Worm (Caenorhabditis elegans): ENCODE measurements around the gene sptl-2.

Gene sptl-2

DNA sequence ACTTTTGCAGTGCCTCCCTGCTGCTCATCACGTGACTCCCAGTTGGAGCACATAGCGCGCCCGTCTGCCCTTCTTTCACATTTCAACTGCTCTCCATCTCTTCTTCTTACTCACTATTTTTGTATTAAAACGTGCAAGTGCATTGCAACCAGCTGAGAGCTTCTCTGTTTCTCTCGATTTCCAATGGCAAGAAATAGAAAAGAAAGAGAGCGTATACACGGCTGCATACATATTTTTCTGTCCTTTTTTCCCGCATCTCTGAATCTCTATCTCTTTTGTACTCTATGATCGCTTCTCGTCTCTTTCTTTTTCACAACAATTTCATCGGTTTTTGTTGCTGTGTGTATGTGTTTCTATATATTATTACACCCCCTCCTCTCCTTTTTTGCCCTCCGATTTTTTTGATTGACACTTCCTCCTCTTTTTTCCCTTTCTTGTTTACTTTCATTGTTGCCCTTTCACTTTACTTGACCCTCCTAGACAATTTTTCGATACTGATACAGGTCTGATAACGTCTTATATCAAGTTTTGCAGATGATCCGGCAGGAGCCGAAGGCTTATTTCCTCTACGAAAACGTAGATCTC lies 16.0 kb upstream of the sptl-2 start, which contains the start of gene Y97E10AR.1 (continued):
- TF ChIP-seq atf-7 (tag; optimal IDR thresholded peaks at IDR 0.05), result peak; percentile 85
- no peak for TF ChIP-seq zim-3 (tag; optimal IDR thresholded peaks at IDR 0.05)
- TF ChIP-seq lin-40 (tag; optimal IDR thresholded peaks at IDR 0.05), result peak; percentile 84
- TF ChIP-seq madf-8 (GFP tag; conservative IDR thresholded peaks at IDR 0.05), result no peak
- TF ChIP-seq C17E4.6 (GFP tag; IDR thresholded peaks at IDR 0.05), result no peak
- TF ChIP-seq F57C9.4 (tag; optimal IDR thresholded peaks at IDR 0.05), result no peak
- no peak for TF ChIP-seq him-1 (tag; optimal IDR thresholded peaks at IDR 0.05)
- TF ChIP-seq snpc-1.1 (tag; optimal IDR thresholded peaks at IDR 0.05; ENCODE audit: insufficient read depth), result no peak
- TF ChIP-seq nfya-1 (tag; optimal IDR thresholded peaks at IDR 0.05; ENCODE audit: borderline replicate concordance, insufficient read depth), result no peak
- TF ChIP-seq ceh-79 (tag; optimal IDR thresholded peaks at IDR 0.05), result no peak
- TF ChIP-seq lsl-1 (GFP tag; optimal IDR thresholded peaks at IDR 0.05), result no peak
- TF ChIP-seq ama-1 (optimal IDR thresholded peaks at IDR 0.05), result no peak
- no peak for TF ChIP-seq ama-1 (GFP tag; optimal IDR thresholded peaks at IDR 0.05)
- TF ChIP-seq rcor-1 (GFP tag; IDR thresholded peaks at IDR 0.05), result 0 out of 2 replicates have a peak, but pooled peaks have one; percentile 21
- no peak for TF ChIP-seq nfya-2 (GFP tag; IDR thresholded peaks at IDR 0.05)
- no peak for TF ChIP-seq bed-2 (GFP tag; IDR thresholded peaks at IDR 0.05)
- TF ChIP-seq B0019.2 (GFP tag; conservative IDR thresholded peaks at IDR 0.05), result no peak
- peak; percentile 27 for TF ChIP-seq ceh-27 (GFP tag; optimal IDR thresholded peaks at IDR 0.05)
- TF ChIP-seq ets-4 (GFP tag; optimal IDR thresholded peaks at IDR 0.05), result peak; percentile 52
- TF ChIP-seq cebp-1 (GFP tag; IDR thresholded peaks at IDR 0.05), result no peak
- peak; percentile 88 for TF ChIP-seq cebp-1 (tag; optimal IDR thresholded peaks at IDR 0.05)
- no peak for TF ChIP-seq ztf-26 (tag; optimal IDR thresholded peaks at IDR 0.05)
- no peak for TF ChIP-seq F22D6.2 (tag; optimal IDR thresholded peaks at IDR 0.05)
- peak; percentile 29 for TF ChIP-seq madf-10 (tag; optimal IDR thresholded peaks at IDR 0.05)
- no peak for TF ChIP-seq hrde-1 (tag; optimal IDR thresholded peaks at IDR 0.05; ENCODE audit: borderline replicate concordance)
- TF ChIP-seq ceh-91 (GFP tag; IDR thresholded peaks at IDR 0.05), result no peak
- no peak for TF ChIP-seq lin-26 (GFP tag; IDR thresholded peaks at IDR 0.05)
- TF ChIP-seq madf-6 (GFP tag; IDR thresholded peaks at IDR 0.05), result no peak
- TF ChIP-seq hmg-1.2 (GFP tag; IDR thresholded peaks at IDR 0.05), result peak; percentile 77
- no peak for TF ChIP-seq mxl-1 (tag; optimal IDR thresholded peaks at IDR 0.05)
- TF ChIP-seq F23B12.7 (tag; optimal IDR thresholded peaks at IDR 0.05; ENCODE audit: insufficient read depth), result peak; percentile 42
- TF ChIP-seq F57A8.1 (GFP tag; optimal IDR thresholded peaks at IDR 0.05), result no peak
- TF ChIP-seq ceh-100 (GFP tag; IDR thresholded peaks at IDR 0.05), result no peak
- peak in 1 of 3 experiments; percentile 80 for TF ChIP-seq lin-35 (GFP tag; optimal IDR thresholded peaks at IDR 0.05)
- no peak for TF ChIP-seq unc-130 (GFP tag; optimal IDR thresholded peaks at IDR 0.05)
- TF ChIP-seq cebp-2 (GFP tag; IDR thresholded peaks at IDR 0.05), result no peak
- 0 out of 2 replicates have a peak, but pooled peaks have one; percentile 68 for TF ChIP-seq Y56A3A.18 (GFP tag; IDR thresholded peaks at IDR 0.05)
- no peak for TF ChIP-seq F10E7.11 (tag; optimal IDR thresholded peaks at IDR 0.05)
- peak; percentile 1 for TF ChIP-seq snpc-3.4 (tag; optimal IDR thresholded peaks at IDR 0.05)
- peak; percentile 26 for TF ChIP-seq ZK185.1 (tag; optimal IDR thresholded peaks at IDR 0.05; ENCODE audit: poor library complexity, severe bottlenecking)
- no peak for TF ChIP-seq T07F8.4 (tag; optimal IDR thresholded peaks at IDR 0.05)
- no peak for TF ChIP-seq aptf-2 (GFP tag; conservative IDR thresholded peaks at IDR 0.05)
- 0 out of 2 replicates have a peak, but pooled peaks have one; percentile 68 for TF ChIP-seq Y53G8AR.9 (GFP tag; conservative IDR thresholded peaks at IDR 0.05)
- no peak for TF ChIP-seq attf-3 (GFP tag; conservative IDR thresholded peaks at IDR 0.05)
- no peak for TF ChIP-seq rec-8 (tag; optimal IDR thresholded peaks at IDR 0.05)
- no peak for TF ChIP-seq somi-1 (GFP tag; optimal IDR thresholded peaks at IDR 0.05)
- TF ChIP-seq snpc-1.3 (tag; optimal IDR thresholded peaks at IDR 0.05; ENCODE audit: insufficient read depth), result no peak
